Fruit fly (Drosophila melanogaster): Measurements from ENCODE around the gene eIF2Bbeta.

eIF2Bbeta gene

DNA sequence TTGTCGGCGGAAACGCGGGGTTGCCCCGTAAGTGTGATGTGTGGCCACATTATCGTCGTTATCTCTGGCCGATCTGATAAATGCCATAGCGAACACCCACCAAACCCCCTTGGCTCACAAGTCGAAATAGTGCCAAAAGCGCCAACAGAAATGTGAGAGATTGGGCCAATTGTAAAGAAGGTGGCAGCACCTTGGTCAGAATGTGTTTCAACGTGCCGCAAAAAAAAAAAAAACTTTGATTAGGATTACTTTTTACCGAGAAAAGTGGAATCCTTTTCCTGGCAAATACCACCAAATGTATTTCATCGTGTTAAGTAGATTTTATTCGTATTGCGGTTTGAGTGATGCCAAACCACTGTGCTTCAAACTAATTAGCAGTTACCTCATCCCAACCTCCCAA, 38.6 kb downstream of the eIF2Bbeta start (continued):
- TF ChIP-seq pb (GFP tag; optimal IDR thresholded peaks at IDR 0.05) = peak; percentile 53
- peak; percentile 53; the same call in 1 of the 2 replicates for TF ChIP-seq Lim3 (GFP tag; IDR thresholded peaks at IDR 0.05)
- peak; percentile 59 for TF ChIP-seq CG10654 (GFP tag; optimal IDR thresholded peaks at IDR 0.05)
- TF ChIP-seq sqz (GFP tag; optimal IDR thresholded peaks at IDR 0.05) = no peak
- peak; percentile 78 for TF ChIP-seq crc (GFP tag; optimal IDR thresholded peaks at IDR 0.05)
- peak; percentile 32 for TF ChIP-seq CG18764 (GFP tag; optimal IDR thresholded peaks at IDR 0.05)
- TF ChIP-seq lov (optimal IDR thresholded peaks at IDR 0.05) = no peak
- TF ChIP-seq lov (GFP tag; IDR thresholded peaks at IDR 0.05) = peak; percentile 79; the same call in 2 of the 3 replicates
- TF ChIP-seq CG6689 (GFP tag; IDR thresholded peaks at IDR 0.05) = peak; percentile 84
- TF ChIP-seq zfh2 (GFP tag; optimal IDR thresholded peaks at IDR 0.05) = peak; percentile 89
- TF ChIP-seq CG11560 (tag; IDR thresholded peaks at IDR 0.05) = peak; percentile 75
- peak; percentile 60 for TF ChIP-seq CG12744 (GFP tag; optimal IDR thresholded peaks at IDR 0.05)
- TF ChIP-seq D19B (GFP tag; optimal IDR thresholded peaks at IDR 0.05) = peak; percentile 76
- TF ChIP-seq kay (GFP tag; optimal IDR thresholded peaks at IDR 0.05) = peak; percentile 14
- TF ChIP-seq gsb (GFP tag; IDR thresholded peaks at IDR 0.05) = peak; percentile 91
- peak; percentile 41 for TF ChIP-seq HmgD (GFP tag; optimal IDR thresholded peaks at IDR 0.05)
- peak; percentile 20 for TF ChIP-seq CG1603 (tag; optimal IDR thresholded peaks at IDR 0.05)
- peak; percentile 73 for TF ChIP-seq grau (tag; optimal IDR thresholded peaks at IDR 0.05)
- TF ChIP-seq CG10543 (GFP tag; optimal IDR thresholded peaks at IDR 0.05) = peak; percentile 50
- peak; percentile 66 for TF ChIP-seq tup (GFP tag; optimal IDR thresholded peaks at IDR 0.05)
- TF ChIP-seq GATAe (GFP tag; conservative IDR thresholded peaks at IDR 0.05) = peak; percentile 82
- no peak for TF ChIP-seq pan (optimal IDR thresholded peaks at IDR 0.05)
- peak in 1 of 2 experiments; percentile 93 for TF ChIP-seq pan (GFP tag; optimal IDR thresholded peaks at IDR 0.05 in 1 of 2, IDR thresholded peaks at IDR 0.05 in 1 of 2)
- TF ChIP-seq Atf-2 (GFP tag; optimal IDR thresholded peaks at IDR 0.05) = peak; percentile 56
- peak; percentile 59 for TF ChIP-seq CG7556 (GFP tag; optimal IDR thresholded peaks at IDR 0.05)
- peak; percentile 40; the same call in 1 of the 2 replicates for TF ChIP-seq CG17612 (GFP tag; IDR thresholded peaks at IDR 0.05)
- peak; percentile 78 for TF ChIP-seq CG6272 (GFP tag; IDR thresholded peaks at IDR 0.05)
- peak; percentile 0 for TF ChIP-seq CG31388 (GFP tag; optimal IDR thresholded peaks at IDR 0.05)
- peak; percentile 39 for TF ChIP-seq NC2β (GFP tag; optimal IDR thresholded peaks at IDR 0.05)
- TF ChIP-seq Doc3 (GFP tag; IDR thresholded peaks at IDR 0.05; ENCODE audit: partially characterized antibody) = no peak
- peak; percentile 88 for TF ChIP-seq gro (GFP tag; optimal IDR thresholded peaks at IDR 0.05)
- no peak for TF ChIP-seq ftz-f1 (GFP tag; optimal IDR thresholded peaks at IDR 0.05)
- peak; percentile 87 for TF ChIP-seq Meics (GFP tag; optimal IDR thresholded peaks at IDR 0.05)
- peak; percentile 84 for TF ChIP-seq Gug (GFP tag; IDR thresholded peaks at IDR 0.05)
- TF ChIP-seq prd (optimal IDR thresholded peaks at IDR 0.05) = no peak
- TF ChIP-seq prd (GFP tag; IDR thresholded peaks at IDR 0.05) = peak; percentile 89
- peak; percentile 84 for TF ChIP-seq ken (GFP tag; IDR thresholded peaks at IDR 0.05)
- TF ChIP-seq ara (GFP tag; IDR thresholded peaks at IDR 0.05) = peak; percentile 55; the same call in 1 of the 2 replicates
- TF ChIP-seq CG1233 (GFP tag; optimal IDR thresholded peaks at IDR 0.05) = peak; percentile 52
- TF ChIP-seq MESR4 (GFP tag; optimal IDR thresholded peaks at IDR 0.05) = no peak
- TF ChIP-seq CG1832 (GFP tag; optimal IDR thresholded peaks at IDR 0.05) = no peak
- peak; percentile 53 for TF ChIP-seq Blimp-1 (GFP tag; optimal IDR thresholded peaks at IDR 0.05)
- TF ChIP-seq MBD-R2 (GFP tag; IDR thresholded peaks at IDR 0.05) = peak; percentile 85
- no peak for TF ChIP-seq CG9797 (GFP tag; optimal IDR thresholded peaks at IDR 0.05)
- no peak for TF ChIP-seq CG2129 (GFP tag; IDR thresholded peaks at IDR 0.05; ENCODE audit: partially characterized antibody)
- peak; percentile 28 for TF ChIP-seq CG4617 (GFP tag; optimal IDR thresholded peaks at IDR 0.05; ENCODE audit: borderline replicate concordance)
- no peak for TF ChIP-seq inv (GFP tag; IDR thresholded peaks at IDR 0.05; ENCODE audit: partially characterized antibody)
- TF ChIP-seq br (optimal IDR thresholded peaks at IDR 0.05) = no peak
- TF ChIP-seq hth (optimal IDR thresholded peaks at IDR 0.05) = no peak
- TF ChIP-seq CG17802 (tag; optimal IDR thresholded peaks at IDR 0.05) = no peak
- TF ChIP-seq CG1529 (GFP tag; optimal IDR thresholded peaks at IDR 0.05) = no peak
- peak; percentile 49 for TF ChIP-seq Usf (GFP tag; optimal IDR thresholded peaks at IDR 0.05)
- TF ChIP-seq Oli (tag; optimal IDR thresholded peaks at IDR 0.05) = peak; percentile 79
